Fruit fly (Drosophila melanogaster) whole organism, embryonic: ENCODE results near the gene CG9586.

Experiments
- Aef1 ChIP-seq: fragments of 200-800 bp; sonication (Bioruptor generic); IDR thresholded peaks from 3 replicates; pipeline ENCODE4 v1.3.6; 2022; ENCODE audit warnings: missing biosample characterization, missing genetic modification characterization
- Antp ChIP-seq: fragments of 200-800 bp; sonication (Bioruptor generic); optimal IDR thresholded peaks from 3 replicates; lab custom pipeline; 2016; ENCODE audit warnings: missing biosample characterization, missing genetic modification characterization
- B-H2 ChIP-seq: fragments of 200-800 bp; sonication (Bioruptor generic); optimal IDR thresholded peaks from 2 replicates; lab custom pipeline; 2018; ENCODE audit warnings: missing biosample characterization, mild to moderate bottlenecking, missing genetic modification characterization
- Bdp1 ChIP-seq: fragments of 200-800 bp; sonication (Bioruptor generic); optimal IDR thresholded peaks from 3 replicates; lab custom pipeline; 2016; ENCODE audit warnings: missing biosample characterization, missing genetic modification characterization
- Bgb ChIP-seq: fragments of 200-800 bp; sonication (Bioruptor generic); IDR thresholded peaks from 2 replicates; pipeline ENCODE4 v1.3.6; 2022; ENCODE audit warnings: missing biosample characterization, missing genetic modification characterization; ENCODE audit not compliant: partially characterized antibody
- CG10267 ChIP-seq: fragments of 200-800 bp; sonication (Bioruptor generic); optimal IDR thresholded peaks from 2 replicates; lab custom pipeline; 2018; ENCODE audit warnings: missing biosample characterization, mild to moderate bottlenecking, missing genetic modification characterization, moderate library complexity
- CG12071 ChIP-seq: fragments of 200-800 bp; sonication (Bioruptor generic); optimal IDR thresholded peaks from 3 replicates; lab custom pipeline; 2018; ENCODE audit warnings: missing biosample characterization, mild to moderate bottlenecking, missing genetic modification characterization
- CG12769 ChIP-seq: fragments of 200-800 bp; sonication (Bioruptor generic); optimal IDR thresholded peaks from 2 replicates; lab custom pipeline; 2019; ENCODE audit warnings: missing biosample characterization, mild to moderate bottlenecking, missing genetic modification characterization, moderate library complexity
- CG15514 ChIP-seq: fragments of 200-800 bp; sonication (Bioruptor generic); optimal IDR thresholded peaks from 3 replicates; lab custom pipeline; 2017; ENCODE audit warnings: missing biosample characterization, missing genetic modification characterization, mild to moderate bottlenecking, moderate library complexity, missing genetic modification reagents
- CG17359 ChIP-seq: fragments of 200-800 bp; sonication (Bioruptor generic); optimal IDR thresholded peaks from 3 replicates; lab custom pipeline; 2018; ENCODE audit warnings: missing biosample characterization, mild to moderate bottlenecking, missing genetic modification characterization, moderate library complexity
- CG17829 ChIP-seq: fragments of 200-800 bp; optimal IDR thresholded peaks from 2 replicates; lab custom pipeline; 2019; ENCODE audit warnings: missing biosample characterization, mild to moderate bottlenecking, missing genetic modification characterization, moderate library complexity
- CG18599 ChIP-seq: fragments of 200-800 bp; sonication (Bioruptor generic); optimal IDR thresholded peaks from 3 replicates; lab custom pipeline; 2017; ENCODE audit warnings: missing biosample characterization, missing genetic modification characterization, mild to moderate bottlenecking, moderate library complexity, missing genetic modification reagents
- CG18764 ChIP-seq: fragments of 200-800 bp; sonication (Bioruptor generic); optimal IDR thresholded peaks from 3 replicates; lab custom pipeline; 2016; ENCODE audit warnings: missing biosample characterization, missing genetic modification characterization
- CG30431 ChIP-seq: fragments of 200-800 bp; sonication (Bioruptor generic); optimal IDR thresholded peaks from 2 replicates; lab custom pipeline; 2017; ENCODE audit warnings: missing biosample characterization, missing genetic modification characterization
- CG32767 ChIP-seq: fragments of 200-800 bp; sonication (Bioruptor generic); IDR thresholded peaks from 2 replicates; pipeline ENCODE4 v1.3.6; 2022; ENCODE audit warnings: missing biosample characterization, missing genetic modification characterization
- CG7745 ChIP-seq: fragments of 200-800 bp; sonication (Bioruptor generic); optimal IDR thresholded peaks from 2 replicates; lab custom pipeline; 2018; ENCODE audit warnings: missing biosample characterization, mild to moderate bottlenecking, missing genetic modification characterization, moderate library complexity
- CG9437 ChIP-seq: fragments of 200-800 bp; sonication (Bioruptor generic); optimal IDR thresholded peaks from 2 replicates; lab custom pipeline; 2018; ENCODE audit warnings: missing biosample characterization, mild to moderate bottlenecking, missing genetic modification characterization
- CG9609 ChIP-seq: fragments of 200-800 bp; sonication (Bioruptor generic); optimal IDR thresholded peaks from 3 replicates; lab custom pipeline; 2016; ENCODE audit warnings: missing biosample characterization, missing genetic modification characterization
- CG9817 ChIP-seq: fragments of 200-800 bp; sonication (Bioruptor generic); optimal IDR thresholded peaks from 2 replicates; lab custom pipeline; 2018; ENCODE audit warnings: missing biosample characterization, mild to moderate bottlenecking, missing genetic modification characterization, moderate library complexity
- D ChIP-seq, 2 experiments: fragments of 200-800 bp in 1 of 2; fragments of >200 bp in 1 of 2; sonication (Bioruptor generic) in 1 of 2; optimal IDR thresholded peaks; 2 replicates in 1 of 2; 3 replicates in 1 of 2; lab custom pipeline; 2017; ENCODE audit warnings: mild to moderate bottlenecking in 1 of 2, missing biosample characterization in 1 of 2, missing genetic modification characterization in 1 of 2, missing genetic modification reagents in 1 of 2
- Dip3 ChIP-seq: fragments of 200-800 bp; sonication (Bioruptor generic); optimal IDR thresholded peaks from 3 replicates; lab custom pipeline; 2016; ENCODE audit warnings: missing biosample characterization, missing genetic modification characterization
- ERR ChIP-seq: fragments of 200-800 bp; sonication (Bioruptor generic); optimal IDR thresholded peaks from 2 replicates; lab custom pipeline; 2016; ENCODE audit warnings: missing biosample characterization, missing genetic modification characterization
- HmgD ChIP-seq: fragments of 200-800 bp; sonication (Bioruptor generic); optimal IDR thresholded peaks from 3 replicates; lab custom pipeline; 2016; ENCODE audit warnings: missing biosample characterization, missing genetic modification characterization
- Lim3 ChIP-seq: fragments of 200-800 bp; sonication (Bioruptor generic); IDR thresholded peaks from 2 replicates; pipeline ENCODE4 v1.3.6; 2022; ENCODE audit warnings: missing biosample characterization, missing genetic modification characterization
- MBD-R2 ChIP-seq: fragments of 200-800 bp; sonication (Bioruptor generic); IDR thresholded peaks from 2 replicates; pipeline ENCODE4 v1.3.6; 2022; ENCODE audit warnings: missing biosample characterization, missing genetic modification characterization
- MESR4 ChIP-seq: fragments of 200-800 bp; sonication (Bioruptor generic); optimal IDR thresholded peaks from 2 replicates; lab custom pipeline; 2018; ENCODE audit warnings: missing biosample characterization, mild to moderate bottlenecking, missing genetic modification characterization, moderate library complexity
- NC2β ChIP-seq: fragments of 200-800 bp; sonication (Bioruptor generic); optimal IDR thresholded peaks from 2 replicates; lab custom pipeline; 2016; ENCODE audit warnings: missing biosample characterization, missing genetic modification characterization
- Sox100B ChIP-seq: fragments of 200-800 bp; sonication (Bioruptor generic); optimal IDR thresholded peaks from 3 replicates; lab custom pipeline; 2018; ENCODE audit warnings: missing biosample characterization, mild to moderate bottlenecking, missing genetic modification characterization
- Sox102F ChIP-seq: fragments of 200-800 bp; sonication (Bioruptor generic); optimal IDR thresholded peaks from 2 replicates; lab custom pipeline; 2018; ENCODE audit warnings: missing biosample characterization, mild to moderate bottlenecking, missing genetic modification characterization, moderate library complexity
- Stat92E ChIP-seq, 3 experiments: fragments of >200 bp in 2 of 3; fragments of 200-800 bp in 1 of 3; sonication (Bioruptor generic) in 1 of 3; optimal IDR thresholded peaks; 2 replicates each; lab custom pipeline; 2017 to 2019; ENCODE audit warnings: missing biosample characterization in 3 of 3, missing genetic modification characterization in 3 of 3, mild to moderate bottlenecking in 1 of 3, moderate library complexity in 1 of 3
- Usf ChIP-seq: fragments of 200-800 bp; sonication (Bioruptor generic); optimal IDR thresholded peaks from 2 replicates; lab custom pipeline; 2017; ENCODE audit warnings: missing genotype, missing biosample characterization, missing genetic modification characterization
- Xrp1 ChIP-seq: fragments of 200-800 bp; sonication (Bioruptor generic); IDR thresholded peaks from 2 replicates; pipeline ENCODE4 v1.3.6; 2022; ENCODE audit warnings: missing biosample characterization, missing genetic modification characterization
- bcd ChIP-seq: fragments of 200-800 bp; sonication (Bioruptor generic); optimal IDR thresholded peaks from 2 replicates; lab custom pipeline; 2017; ENCODE audit warnings: missing biosample characterization, mild to moderate bottlenecking, missing genetic modification characterization
- bigmax ChIP-seq: fragments of 200-800 bp; sonication (Bioruptor generic); optimal IDR thresholded peaks from 2 replicates; lab custom pipeline; 2018; ENCODE audit warnings: missing biosample characterization, mild to moderate bottlenecking, missing genetic modification characterization
- cas ChIP-seq: fragments of 200-800 bp; sonication (Bioruptor generic); IDR thresholded peaks from 2 replicates; pipeline ENCODE4 v1.3.6; 2022; ENCODE audit warnings: missing biosample characterization, missing genetic modification characterization
- chinmo ChIP-seq: fragments of 200-800 bp; sonication (Bioruptor generic); IDR thresholded peaks from 4 replicates; pipeline ENCODE4 v1.3.6; 2022; ENCODE audit warnings: missing biosample characterization, missing genetic modification characterization; ENCODE audit not compliant: partially characterized antibody
- crol ChIP-seq: fragments of 200-800 bp; sonication (Bioruptor generic); IDR thresholded peaks from 2 replicates; pipeline ENCODE4 v1.3.6; 2022; ENCODE audit warnings: missing biosample characterization, missing genetic modification characterization
- lov ChIP-seq, 2 experiments: fragments of 200-800 bp in 1 of 2; fragments of >200 bp in 1 of 2; sonication (Bioruptor generic) in 1 of 2; IDR thresholded peaks in 1 of 2; optimal IDR thresholded peaks in 1 of 2; 2 replicates in 1 of 2; 3 replicates in 1 of 2; pipeline versions ENCODE4 v1.3.6 to Lab custom; 2017 to 2022; ENCODE audit warnings: missing biosample characterization in 1 of 2, missing genetic modification characterization in 1 of 2
- pfk ChIP-seq: fragments of 200-800 bp; sonication (Bioruptor generic); optimal IDR thresholded peaks from 2 replicates; lab custom pipeline; 2018; ENCODE audit warnings: missing biosample characterization, mild to moderate bottlenecking, missing genetic modification characterization, moderate library complexity
- pho ChIP-seq: fragments of 200-800 bp; sonication (Bioruptor generic); optimal IDR thresholded peaks from 2 replicates; lab custom pipeline; 2016; ENCODE audit warnings: missing biosample characterization, missing genetic modification characterization
- pzg ChIP-seq: fragments of 200-800 bp; sonication (Bioruptor generic); optimal IDR thresholded peaks from 3 replicates; lab custom pipeline; 2018; ENCODE audit warnings: missing biosample characterization, mild to moderate bottlenecking, missing genetic modification characterization, moderate library complexity
- salm ChIP-seq: fragments of 200-800 bp; sonication (Bioruptor generic); optimal IDR thresholded peaks from 2 replicates; lab custom pipeline; 2018; ENCODE audit warnings: missing biosample characterization, mild to moderate bottlenecking, missing genetic modification characterization
- sqz ChIP-seq: fragments of 200-800 bp; sonication (Bioruptor generic); optimal IDR thresholded peaks from 3 replicates; lab custom pipeline; 2018; ENCODE audit warnings: missing biosample characterization, mild to moderate bottlenecking, missing genetic modification characterization
- tna ChIP-seq: fragments of 200-800 bp; sonication (Bioruptor generic); IDR thresholded peaks from 2 replicates; pipeline ENCODE4 v1.3.6; 2022; ENCODE audit warnings: missing biosample characterization, missing genetic modification characterization; ENCODE audit not compliant: partially characterized antibody
- toy ChIP-seq: fragments of 200-800 bp; sonication (Bioruptor generic); IDR thresholded peaks from 2 replicates; pipeline ENCODE4 v1.3.6; 2022; ENCODE audit warnings: missing biosample characterization, missing genetic modification characterization
- trh ChIP-seq: fragments of 200-800 bp; sonication (Bioruptor generic); optimal IDR thresholded peaks from 2 replicates; lab custom pipeline; 2016; ENCODE audit warnings: missing biosample characterization, missing genetic modification characterization
- vvl ChIP-seq: fragments of 200-800 bp; sonication (Bioruptor generic); IDR thresholded peaks from 2 replicates; pipeline ENCODE4 v1.3.6; 2022; ENCODE audit warnings: missing biosample characterization, missing genetic modification characterization

Gene CG9586

dm6 chr2L:9210864-9211701, 44.8 kb upstream of the CG9586 start (continued):
- TF ChIP-seq pho (GFP tag; lab: Kevin White, UChicago) (peak; percentile 9), Stat92E (GFP tag; optimal IDR thresholded peaks at IDR 0.05; lab: Kevin White, UChicago) (no peak), CG10267 (tag; lab: Kevin White, UChicago) (peak; percentile 35), sqz (GFP tag; lab: Kevin White, UChicago) (peak; percentile 25), toy (no peak), MBD-R2 (GFP tag; lab: Robert Waterston, UW) (no peak), tna (GFP tag; lab: Robert Waterston, UW) (no peak), CG7745 (tag; lab: Kevin White, UChicago) (no peak), Bdp1 (GFP tag; lab: Kevin White, UChicago) (peak; percentile 34), CG18764 (no peak), bcd (GFP tag; lab: Kevin White, UChicago) (peak; percentile 67), Sox102F (GFP tag; lab: Kevin White, UChicago) (peak; percentile 78), vvl (peak; percentile 73; the same call in 1 of the 2 replicates), ERR (GFP tag; lab: Kevin White, UChicago) (no peak), CG12769 (tag; lab: Kevin White, UChicago) (no peak), CG15514 (GFP tag; lab: Kevin White, UChicago) (peak; percentile 46), CG9817 (tag; lab: Kevin White, UChicago) (peak; percentile 60), CG30431 (GFP tag; lab: Kevin White, UChicago) (peak; percentile 43), cas (no peak), pzg (GFP tag; lab: Kevin White, UChicago) (no peak), CG9437 (GFP tag; lab: Kevin White, UChicago) (peak; percentile 51), chinmo (GFP tag; lab: Robert Waterston, UW) (no peak), bigmax (GFP tag; lab: Kevin White, UChicago) (no peak), CG9609 (GFP tag; lab: Kevin White, UChicago) (peak; percentile 4), Lim3 (no peak), Antp (GFP tag; lab: Kevin White, UChicago) (no peak), B-H2 (GFP tag; lab: Kevin White, UChicago) (no peak), Usf (GFP tag; lab: Kevin White, UChicago) (peak; percentile 3), salm (tag; lab: Kevin White, UChicago) (peak; percentile 20), MESR4 (no peak), lov (optimal IDR thresholded peaks at IDR 0.05; lab: Kevin White, UChicago) (no peak), lov (GFP tag; IDR thresholded peaks at IDR 0.05; lab: Robert Waterston, UW) (no peak), CG18599 (peak; percentile 71), crol (GFP tag; lab: Robert Waterston, UW) (no peak), trh (GFP tag; lab: Kevin White, UChicago) (peak; percentile 23), Aef1 (GFP tag; lab: Robert Waterston, UW) (no peak), Sox100B (peak; percentile 64), pfk (GFP tag; lab: Kevin White, UChicago) (no peak), CG17829 (tag; lab: Kevin White, UChicago) (peak; percentile 61), Xrp1 (GFP tag; lab: Robert Waterston, UW) (peak; percentile 68), D (optimal IDR thresholded peaks at IDR 0.05; lab: Kevin White, UChicago) (no peak), D (GFP tag; optimal IDR thresholded peaks at IDR 0.05; lab: Kevin White, UChicago) (peak; percentile 36), CG32767 (GFP tag; lab: Robert Waterston, UW) (peak; percentile 39; the same call in 1 of the 2 replicates), NC2β (GFP tag; lab: Kevin White, UChicago) (no peak), HmgD (GFP tag; lab: Kevin White, UChicago) (no peak), CG17359 (tag; lab: Kevin White, UChicago) (peak; percentile 64), Bgb (GFP tag; lab: Robert Waterston, UW) (no peak), CG12071 (GFP tag; lab: Kevin White, UChicago) (peak; percentile 28), Dip3 (GFP tag; lab: Kevin White, UChicago) (no peak)
